Worm (Caenorhabditis elegans): Measurements from ENCODE around the gene M05D6.5.

M05D6.5 gene

ce11 chrII:8441519-8441918 lies 40.5 kb downstream of the M05D6.5 start:
- no peak for TF ChIP-seq him-1 (tag; optimal IDR thresholded peaks at IDR 0.05)
- TF ChIP-seq W03F9.2 (tag; optimal IDR thresholded peaks at IDR 0.05): no peak
- TF ChIP-seq dao-5 (tag; optimal IDR thresholded peaks at IDR 0.05): peak; percentile 86

ce11 chrII:8440792-8441191 lies 41.2 kb downstream of the M05D6.5 start:
- TF ChIP-seq W03F9.2 (tag; optimal IDR thresholded peaks at IDR 0.05): no peak
- TF ChIP-seq him-1 (tag; optimal IDR thresholded peaks at IDR 0.05): no peak
- TF ChIP-seq dao-5 (tag; optimal IDR thresholded peaks at IDR 0.05): no peak

ce11 chrII:8440097-8440496 lies 41.9 kb downstream of the M05D6.5 start:
- no peak for TF ChIP-seq him-1 (tag; optimal IDR thresholded peaks at IDR 0.05)
- TF ChIP-seq dao-5 (tag; optimal IDR thresholded peaks at IDR 0.05): no peak
- no peak for TF ChIP-seq W03F9.2 (tag; optimal IDR thresholded peaks at IDR 0.05)

- TF ChIP-seq dao-5 (tag; optimal IDR thresholded peaks at IDR 0.05) (no peak), him-1 (tag; optimal IDR thresholded peaks at IDR 0.05) (no peak)
Measured at ce11 chrII:8438791-8439287, 43.2 kb downstream of the M05D6.5 start, which contains the start of gene lips-10. TSS of gene lips-10 (plus strand) at chrII:8439168.

- TF ChIP-seq him-1 (tag; optimal IDR thresholded peaks at IDR 0.05): no peak
- no peak for TF ChIP-seq dao-5 (tag; optimal IDR thresholded peaks at IDR 0.05)
- TF ChIP-seq W03F9.2 (tag; optimal IDR thresholded peaks at IDR 0.05): no peak
Measured at ce11 chrII:8437035-8437434, 45.0 kb downstream of the M05D6.5 start, which contains the start of gene acp-3. TSS of gene acp-3 (minus strand) at chrII:8437135.

- no peak for TF ChIP-seq dao-5 (tag; optimal IDR thresholded peaks at IDR 0.05)
- TF ChIP-seq him-1 (tag; optimal IDR thresholded peaks at IDR 0.05): no peak
- no peak for TF ChIP-seq W03F9.2 (tag; optimal IDR thresholded peaks at IDR 0.05)
Measured at ce11 chrII:8435005-8435404, 47.0 kb downstream of the M05D6.5 start, which contains the start of gene acp-4. TSS of gene acp-4 (minus strand) at chrII:8435105.

- TF ChIP-seq dao-5 (tag; optimal IDR thresholded peaks at IDR 0.05) (no peak), him-1 (tag; optimal IDR thresholded peaks at IDR 0.05) (no peak), W03F9.2 (tag; optimal IDR thresholded peaks at IDR 0.05) (no peak)
Measured at ce11 chrII:8431954-8432353, 50.0 kb downstream of the M05D6.5 start, which contains the start of gene acp-2. TSS of gene acp-2 (minus strand) at chrII:8432054.

All from whole organism, L4/young adult.